Worm (Caenorhabditis elegans) whole organism, L2 larva: ENCODE data around the gene F41E7.9.

ENCODE experiments used
- C34F6.9 ChIP-seq: fragments of 150-350 bp; optimal IDR thresholded peaks from 2 replicates; lab custom pipeline; 2014; ENCODE audit warnings: missing biosample characterization, missing genetic modification characterization
- F13H6.1 ChIP-seq: sonication (generic microtip); optimal IDR thresholded peaks from 2 replicates; lab custom pipeline; 2016; ENCODE audit warnings: missing genetic modification characterization, missing compliant biosample characterization
- R02D3.7 ChIP-seq: fragments of 150-350 bp; optimal IDR thresholded peaks from 2 replicates; lab custom pipeline; 2014; ENCODE audit warnings: missing biosample characterization, missing genetic modification characterization
- Y55F3AM.14 ChIP-seq: fragments of 200-800 bp; sonication (Bioruptor generic); optimal IDR thresholded peaks from 2 replicates; lab custom pipeline; 2018; ENCODE audit warnings: mild to moderate bottlenecking, missing genetic modification characterization, missing compliant biosample characterization
- ZK546.5 ChIP-seq: sonication (generic microtip); optimal IDR thresholded peaks from 2 replicates; lab custom pipeline; 2017; ENCODE audit warnings: missing biosample characterization, missing genetic modification characterization
- alr-1 ChIP-seq: fragments of 150-350 bp; optimal IDR thresholded peaks from 2 replicates; lab custom pipeline; 2014; ENCODE audit warnings: missing biosample characterization, missing genetic modification characterization
- aly-2 ChIP-seq: fragments of 150-350 bp; optimal IDR thresholded peaks from 2 replicates; lab custom pipeline; 2014; ENCODE audit warnings: missing biosample characterization, missing genetic modification characterization
- ama-1 ChIP-seq: fragments of 150-350 bp; optimal IDR thresholded peaks from 2 replicates; lab custom pipeline; 2018; ENCODE audit warnings: inconsistent platforms
- blmp-1 ChIP-seq: sonication (generic microtip); optimal IDR thresholded peaks from 2 replicates; lab custom pipeline; 2017; ENCODE audit warnings: missing genetic modification characterization, mild to moderate bottlenecking, missing compliant biosample characterization, antibody characterized with exemption, moderate library complexity; ENCODE audit not compliant: insufficient read depth
- ceh-16 ChIP-seq: fragments of 150-350 bp; optimal IDR thresholded peaks from 2 replicates; lab custom pipeline; 2014; ENCODE audit warnings: missing biosample characterization, missing genetic modification characterization
- ceh-82 ChIP-seq: fragments of 150-350 bp; optimal IDR thresholded peaks from 2 replicates; lab custom pipeline; 2014; ENCODE audit warnings: missing biosample characterization, missing genetic modification characterization
- crh-2 ChIP-seq: sonication (generic microtip); optimal IDR thresholded peaks from 2 replicates; lab custom pipeline; 2017; ENCODE audit warnings: missing biosample characterization, missing genetic modification characterization
- dmd-4 ChIP-seq: sonication (generic microtip); optimal IDR thresholded peaks from 2 replicates; lab custom pipeline; 2017; ENCODE audit warnings: missing biosample characterization, missing genetic modification characterization
- egl-27 ChIP-seq: sonication (generic microtip); optimal IDR thresholded peaks from 3 replicates; lab custom pipeline; 2017; ENCODE audit warnings: missing biosample characterization, missing genetic modification reagents, missing genetic modification characterization
- elt-1 ChIP-seq: fragments of 150-350 bp; optimal IDR thresholded peaks from 2 replicates; lab custom pipeline; 2014; ENCODE audit warnings: missing biosample characterization, missing genetic modification characterization
- elt-3 ChIP-seq: sonication (generic microtip); optimal IDR thresholded peaks from 2 replicates; lab custom pipeline; 2017; ENCODE audit warnings: missing biosample characterization, missing genetic modification characterization
- fos-1 ChIP-seq: fragments of 150-350 bp; optimal IDR thresholded peaks from 2 replicates; lab custom pipeline; 2014; ENCODE audit warnings: missing biosample characterization, missing genetic modification characterization
- gmeb-1 ChIP-seq: fragments of 150-350 bp; optimal IDR thresholded peaks from 2 replicates; lab custom pipeline; 2014; ENCODE audit warnings: missing biosample characterization, missing genetic modification characterization
- lin-11 ChIP-seq: fragments of 150-350 bp; sonication (generic microtip); optimal IDR thresholded peaks from 2 replicates; lab custom pipeline; 2014; ENCODE audit warnings: missing biosample characterization, missing genetic modification characterization, inconsistent platforms, mixed read lengths
- lin-13 ChIP-seq: fragments of 150-350 bp; optimal IDR thresholded peaks from 2 replicates; lab custom pipeline; 2014; ENCODE audit warnings: missing biosample characterization, missing genetic modification reagents, missing genetic modification characterization
- lin-39 ChIP-seq: fragments of 150-350 bp; optimal IDR thresholded peaks from 2 replicates; lab custom pipeline; 2014; ENCODE audit warnings: missing biosample characterization, missing genetic modification reagents, missing genetic modification characterization
- lsy-2 ChIP-seq, 2 experiments: fragments of 150-350 bp in 1 of 2; sonication (generic microtip) in 1 of 2; optimal IDR thresholded peaks; 2 replicates each; lab custom pipeline; 2014 to 2017; ENCODE audit warnings: missing biosample characterization in 2 of 2, missing genetic modification characterization in 2 of 2
- mab-5 ChIP-seq: fragments of 150-350 bp; optimal IDR thresholded peaks from 2 replicates; lab custom pipeline; 2014; ENCODE audit warnings: missing biosample characterization, missing genetic modification characterization
- mbf-1 ChIP-seq: sonication (generic microtip); optimal IDR thresholded peaks from 2 replicates; lab custom pipeline; 2017; ENCODE audit warnings: missing biosample characterization, missing genetic modification characterization
- mdl-1 ChIP-seq, 2 experiments: fragments of 150-350 bp in 1 of 2; sonication (generic microtip) in 1 of 2; optimal IDR thresholded peaks; 2 replicates each; lab custom pipeline; 2017; ENCODE audit warnings: missing biosample characterization in 2 of 2, missing genetic modification characterization in 2 of 2
- nhr-10 ChIP-seq: sonication (generic microtip); optimal IDR thresholded peaks from 2 replicates; lab custom pipeline; 2017; ENCODE audit warnings: missing biosample characterization, missing genetic modification characterization
- nhr-11 ChIP-seq: fragments of 150-350 bp; optimal IDR thresholded peaks from 2 replicates; lab custom pipeline; 2014; ENCODE audit warnings: missing biosample characterization, missing genetic modification characterization
- nhr-12 ChIP-seq: fragments of 150-350 bp; optimal IDR thresholded peaks from 2 replicates; lab custom pipeline; 2014; ENCODE audit warnings: missing biosample characterization, missing genetic modification characterization
- nhr-129 ChIP-seq: fragments of 150-350 bp; optimal IDR thresholded peaks from 2 replicates; lab custom pipeline; 2014; ENCODE audit warnings: missing biosample characterization, missing genetic modification characterization
- nhr-21 ChIP-seq: fragments of 150-350 bp; optimal IDR thresholded peaks from 2 replicates; lab custom pipeline; 2014; ENCODE audit warnings: missing biosample characterization, missing genetic modification characterization
- nhr-23 ChIP-seq: fragments of 150-350 bp; optimal IDR thresholded peaks from 2 replicates; lab custom pipeline; 2014; ENCODE audit warnings: missing biosample characterization, missing genetic modification reagents, missing genetic modification characterization
- nhr-237 ChIP-seq: fragments of 150-350 bp; optimal IDR thresholded peaks from 2 replicates; lab custom pipeline; 2014; ENCODE audit warnings: missing biosample characterization, missing genetic modification characterization
- nhr-25 ChIP-seq: fragments of 150-350 bp; sonication (generic microtip); optimal IDR thresholded peaks from 3 replicates; lab custom pipeline; 2014; ENCODE audit warnings: missing biosample characterization, missing genetic modification characterization
- nhr-6 ChIP-seq: fragments of 150-350 bp; optimal IDR thresholded peaks from 2 replicates; lab custom pipeline; 2014; ENCODE audit warnings: missing biosample characterization, missing genetic modification characterization
- nhr-77 ChIP-seq: fragments of 150-350 bp; optimal IDR thresholded peaks from 2 replicates; lab custom pipeline; 2014; ENCODE audit warnings: missing biosample characterization, missing genetic modification characterization
- peb-1 ChIP-seq: fragments of 150-350 bp; optimal IDR thresholded peaks from 2 replicates; lab custom pipeline; 2014; ENCODE audit warnings: missing biosample characterization, missing genetic modification characterization
- sem-4 ChIP-seq: fragments of 150-350 bp; optimal IDR thresholded peaks from 2 replicates; lab custom pipeline; 2014; ENCODE audit warnings: missing biosample characterization, missing genetic modification reagents, missing genetic modification characterization
- skn-1 ChIP-seq: sonication (generic microtip); optimal IDR thresholded peaks from 2 replicates; lab custom pipeline; 2017; ENCODE audit warnings: missing biosample characterization, missing genetic modification characterization
- sma-3 ChIP-seq: sonication (generic microtip); optimal IDR thresholded peaks from 2 replicates; lab custom pipeline; 2016; ENCODE audit warnings: missing genetic modification reagents, missing genetic modification characterization, missing compliant biosample characterization
- sma-9 ChIP-seq, 2 experiments: fragments of 150-350 bp in 1 of 2; sonication (generic microtip) in 1 of 2; optimal IDR thresholded peaks; 2 replicates each; lab custom pipeline; 2014 to 2016; ENCODE audit warnings: missing genetic modification characterization in 2 of 2, mild to moderate bottlenecking in 1 of 2, missing biosample characterization in 1 of 2, missing compliant biosample characterization in 1 of 2, missing genetic modification reagents in 1 of 2, moderate library complexity in 1 of 2
- snpc-4 ChIP-seq: fragments of 150-350 bp; optimal IDR thresholded peaks from 2 replicates; lab custom pipeline; 2014; ENCODE audit warnings: missing biosample characterization, missing genetic modification characterization
- unc-39 ChIP-seq: fragments of 150-350 bp; optimal IDR thresholded peaks from 2 replicates; lab custom pipeline; 2014; ENCODE audit warnings: missing biosample characterization, missing genetic modification characterization
- unc-55 ChIP-seq: fragments of 150-350 bp; sonication (generic microtip); optimal IDR thresholded peaks from 3 replicates; lab custom pipeline; 2014; ENCODE audit warnings: missing biosample characterization, missing genetic modification reagents, missing genetic modification characterization
- unc-62 ChIP-seq: fragments of 150-350 bp; optimal IDR thresholded peaks from 2 replicates; lab custom pipeline; 2014; ENCODE audit warnings: missing biosample characterization, missing genetic modification reagents, missing genetic modification characterization
- zag-1 ChIP-seq: fragments of 150-350 bp; optimal IDR thresholded peaks from 2 replicates; lab custom pipeline; 2014; ENCODE audit warnings: missing biosample characterization, missing genetic modification characterization
- ztf-1 ChIP-seq: fragments of 200-800 bp; sonication (Bioruptor generic); conservative IDR thresholded peaks from 2 replicates; pipeline ENCODE4 v1.3.6; 2022; ENCODE audit warnings: missing genetic modification characterization, missing compliant biosample characterization
- ztf-11 ChIP-seq: sonication (generic microtip); optimal IDR thresholded peaks from 2 replicates; lab custom pipeline; 2017; ENCODE audit warnings: missing biosample characterization, missing genetic modification characterization
- ztf-4 ChIP-seq: fragments of 150-350 bp; optimal IDR thresholded peaks from 2 replicates; lab custom pipeline; 2014; ENCODE audit warnings: missing biosample characterization, missing genetic modification characterization

The F41E7.9 gene

ce11 chrX:10304178-10304577 is 11.6 kb downstream of the F41E7.9 start, which contains the start of gene fipr-21:
fipr-21 (plus strand) TSS chrX:10304529.
- TF ChIP-seq Y55F3AM.14 = no peak
- no peak for TF ChIP-seq mdl-1 (tag; optimal IDR thresholded peaks at IDR 0.05; lab: Kevin White, UChicago)
- no peak for TF ChIP-seq snpc-4 (tag; lab: Kevin White, UChicago)
- TF ChIP-seq sma-3 = peak; percentile 56
- no peak for TF ChIP-seq ZK546.5 (tag; lab: Kevin White, UChicago)
- TF ChIP-seq nhr-6 (tag; lab: Kevin White, UChicago) = no peak
- peak; percentile 57 for TF ChIP-seq elt-1 (tag; lab: Kevin White, UChicago)
- TF ChIP-seq dmd-4 (tag; lab: Kevin White, UChicago) = no peak
- TF ChIP-seq ceh-16 = peak; percentile 78
- TF ChIP-seq mbf-1 = no peak
- TF ChIP-seq ztf-4 = no peak
- no peak for TF ChIP-seq unc-62 (GFP tag; lab: Kevin White, UChicago)
- TF ChIP-seq aly-2 (tag; lab: Kevin White, UChicago) = no peak
- no peak for TF ChIP-seq nhr-11 (tag; lab: Kevin White, UChicago)
- peak; percentile 6 for TF ChIP-seq ama-1
- TF ChIP-seq nhr-25 (tag; lab: Kevin White, UChicago) = peak; percentile 83
- no peak for TF ChIP-seq unc-39 (tag; lab: Kevin White, UChicago)
- no peak for TF ChIP-seq skn-1 (tag; lab: Kevin White, UChicago)
- TF ChIP-seq fos-1 (tag; lab: Kevin White, UChicago) = peak; percentile 57
- TF ChIP-seq zag-1 (tag; lab: Kevin White, UChicago) = no peak
- peak; percentile 38 for TF ChIP-seq nhr-21 (tag; lab: Kevin White, UChicago)
- no peak for TF ChIP-seq nhr-77
- TF ChIP-seq R02D3.7 (tag; lab: Kevin White, UChicago) = no peak
- TF ChIP-seq unc-55 (GFP tag; lab: Kevin White, UChicago) = no peak
- TF ChIP-seq lin-13 (GFP tag; lab: Kevin White, UChicago) = no peak
- no peak for TF ChIP-seq crh-2 (tag; lab: Kevin White, UChicago)
- TF ChIP-seq lsy-2 (tag; optimal IDR thresholded peaks at IDR 0.05; lab: Kevin White, UChicago) = no peak
- TF ChIP-seq alr-1 (tag; lab: Kevin White, UChicago) = no peak
- TF ChIP-seq ztf-1 (GFP tag; lab: Robert Waterston, UW) = no peak
- no peak for TF ChIP-seq F13H6.1 (tag; lab: Kevin White, UChicago)
- TF ChIP-seq mab-5 (tag; lab: Kevin White, UChicago) = no peak
- TF ChIP-seq peb-1 (tag; lab: Kevin White, UChicago) = no peak
- TF ChIP-seq blmp-1 = peak; percentile 78
- TF ChIP-seq sma-9 (GFP tag; optimal IDR thresholded peaks at IDR 0.05; lab: Kevin White, UChicago) = peak; percentile 60
- TF ChIP-seq sma-9 (tag; optimal IDR thresholded peaks at IDR 0.05; lab: Kevin White, UChicago) = no peak
- TF ChIP-seq nhr-129 (tag; lab: Kevin White, UChicago) = peak; percentile 51
- no peak for TF ChIP-seq lin-39
- TF ChIP-seq sem-4 = no peak
- TF ChIP-seq ztf-11 (tag; lab: Kevin White, UChicago) = no peak
- TF ChIP-seq nhr-10 (tag; lab: Kevin White, UChicago) = no peak
- no peak for TF ChIP-seq elt-3 (tag; lab: Kevin White, UChicago)
- no peak for TF ChIP-seq ceh-82 (tag; lab: Kevin White, UChicago)
- peak; percentile 60 for TF ChIP-seq egl-27 (tag; lab: Kevin White, UChicago)
- no peak for TF ChIP-seq C34F6.9 (tag; lab: Kevin White, UChicago)
- TF ChIP-seq gmeb-1 (tag; lab: Kevin White, UChicago) = no peak
- TF ChIP-seq nhr-12 (tag; lab: Kevin White, UChicago) = no peak
- no peak for TF ChIP-seq nhr-237
- TF ChIP-seq lin-11 (tag; lab: Kevin White, UChicago) = no peak
- TF ChIP-seq nhr-23 = no peak
